Fruit fly (Drosophila melanogaster) whole organism, adult: Measurements from ENCODE around the gene AGO2.

Experiments used
- cnc ChIP-seq, 2 experiments: fragments of >200 bp; optimal IDR thresholded peaks; 2 replicates each; lab custom pipeline; 2017
- tj ChIP-seq: fragments of 200-800 bp; sonication (Bioruptor generic); optimal IDR thresholded peaks from 3 replicates; lab custom pipeline; 2017; ENCODE audit warnings: missing biosample characterization, mild to moderate bottlenecking, missing genetic modification characterization, moderate library complexity

dm6 chr3L:15508750-15509149, 45.2 kb upstream of the AGO2 start, which contains the start of gene Z600:
- TF ChIP-seq tj (GFP tag; lab: Kevin White, UChicago) (no peak), cnc (optimal IDR thresholded peaks at IDR 0.05; lab: Kevin White, UChicago) (no peak)
